Worm (Caenorhabditis elegans): ENCODE results near the gene mpk-2.
"Not testable (repeated sequence)": the region's sequence is repeated elsewhere in the genome, so short reads cannot be mapped to it uniquely, and the experiment has no call there.

Gene mpk-2

ce11 chrII:5086143-5086542 lies 17.8 kb upstream of the mpk-2 start:
- TF ChIP-seq unc-62 (GFP tag; optimal IDR thresholded peaks at IDR 0.05), result no peak

ce11 chrII:5091640-5092243 lies 12.2 kb upstream of the mpk-2 start, which contains the start of gene pld-1:
Gene pld-1 (minus strand): TSS chrII:5091690.
- no peak for TF ChIP-seq unc-62 (GFP tag; optimal IDR thresholded peaks at IDR 0.05)

ce11 chrII:5092362-5093281 lies 11.3 kb upstream of the mpk-2 start, which contains the start of gene C04G6.2:
Gene C04G6.2 (plus strand): TSS chrII:5093231.
- TF ChIP-seq unc-62 (GFP tag; optimal IDR thresholded peaks at IDR 0.05), result no peak

- TF ChIP-seq unc-62 (GFP tag; optimal IDR thresholded peaks at IDR 0.05), result no peak
Observed at ce11 chrII:5093945-5094344, 10.0 kb upstream of the mpk-2 start, which contains the start of gene C04G6.13. Gene C04G6.13 (plus strand): TSS chrII:5094245.

ce11 chrII:5099034-5099433 lies 4.9 kb upstream of the mpk-2 start:
- no peak for TF ChIP-seq unc-62 (GFP tag; optimal IDR thresholded peaks at IDR 0.05)

ce11 chrII:5099649-5100048 lies 4.3 kb upstream of the mpk-2 start, which contains the start of gene C04G6.6:
Gene C04G6.6 (minus strand): TSS chrII:5099749.
- no peak for TF ChIP-seq unc-62 (GFP tag; optimal IDR thresholded peaks at IDR 0.05)

ce11 chrII:5101701-5102100 lies 2.2 kb upstream of the mpk-2 start, which contains the start of the genes idpb-3 and idpb-1:
Gene idpb-3 (minus strand): TSS chrII:5101801.
Gene idpb-1 (plus strand): TSS chrII:5101984.
- no peak for TF ChIP-seq unc-62 (GFP tag; optimal IDR thresholded peaks at IDR 0.05)

- TF ChIP-seq unc-62 (GFP tag; optimal IDR thresholded peaks at IDR 0.05), result no peak
Observed at ce11 chrII:5103189-5103588, 729 bp upstream of the mpk-2 start.

ce11 chrII:5105020-5105419 lies 1.1 kb downstream of the mpk-2 start:
- no peak for TF ChIP-seq unc-62 (GFP tag; optimal IDR thresholded peaks at IDR 0.05)

ce11 chrII:5109693-5110092 lies 5.8 kb downstream of the mpk-2 start, which contains the start of gene F09C12.2:
Gene F09C12.2 (plus strand): TSS chrII:5110012.
- TF ChIP-seq unc-62 (GFP tag; optimal IDR thresholded peaks at IDR 0.05), result no peak

- no peak for TF ChIP-seq unc-62 (GFP tag; optimal IDR thresholded peaks at IDR 0.05)
Observed at ce11 chrII:5112082-5112481, 8.2 kb downstream of the mpk-2 start, which contains the start of gene F09C12.8. Gene F09C12.8 (plus strand): TSS chrII:5112382.

- TF ChIP-seq unc-62 (GFP tag; optimal IDR thresholded peaks at IDR 0.05), result not testable (repeated sequence)
Observed at ce11 chrII:5115235-5115634, 11.3 kb downstream of the mpk-2 start, which contains the start of gene msp-74. Gene msp-74 (minus strand): TSS chrII:5115335.

- TF ChIP-seq unc-62 (GFP tag; optimal IDR thresholded peaks at IDR 0.05), result no peak
Observed at ce11 chrII:5115733-5116132, 11.8 kb downstream of the mpk-2 start, which contains the start of gene srsy-1. Gene srsy-1 (plus strand): TSS chrII:5116033.

- no peak for TF ChIP-seq unc-62 (GFP tag; optimal IDR thresholded peaks at IDR 0.05)
Observed at ce11 chrII:5120612-5121011, 16.7 kb downstream of the mpk-2 start.

ce11 chrII:5130081-5130480 lies 26.2 kb downstream of the mpk-2 start, which contains the start of gene lgc-56:
Gene lgc-56 (plus strand): TSS chrII:5130381.
- TF ChIP-seq unc-62 (GFP tag; optimal IDR thresholded peaks at IDR 0.05), result no peak

ce11 chrII:5131800-5132199 lies 27.9 kb downstream of the mpk-2 start:
- TF ChIP-seq unc-62 (GFP tag; optimal IDR thresholded peaks at IDR 0.05), result no peak

Data from whole organism, dauer.